Worm (Caenorhabditis elegans) whole organism, mixed stage, embryonic: ENCODE measurements around the gene cth-2.

Experiments
- ceh-43 ChIP-seq: fragments of 200-800 bp; sonication (Bioruptor generic); optimal IDR thresholded peaks from 2 replicates; lab custom pipeline; 2018; ENCODE audit warnings: mild to moderate bottlenecking, missing genetic modification characterization, moderate library complexity, missing compliant biosample characterization
- elt-3 ChIP-seq: fragments of 150-350 bp; optimal IDR thresholded peaks from 2 replicates; lab custom pipeline; 2014; ENCODE audit warnings: missing biosample characterization, missing genetic modification characterization
- lin-13 ChIP-seq: fragments of 150-350 bp; optimal IDR thresholded peaks from 2 replicates; lab custom pipeline; 2014; ENCODE audit warnings: missing biosample characterization, missing genetic modification characterization
- lin-32 ChIP-seq: fragments of 200-800 bp; sonication (Bioruptor generic); optimal IDR thresholded peaks from 2 replicates; lab custom pipeline; 2018; ENCODE audit warnings: mild to moderate bottlenecking, missing genetic modification characterization, missing compliant biosample characterization
- nhr-237 ChIP-seq: fragments of 150-350 bp; optimal IDR thresholded peaks from 2 replicates; lab custom pipeline; 2014; ENCODE audit warnings: missing biosample characterization, missing genetic modification characterization
- nhr-28 ChIP-seq: fragments of 150-350 bp; optimal IDR thresholded peaks from 2 replicates; lab custom pipeline; 2014; ENCODE audit warnings: missing biosample characterization, missing genetic modification characterization
- nhr-76 ChIP-seq: sonication (generic microtip); optimal IDR thresholded peaks from 2 replicates; lab custom pipeline; 2017; ENCODE audit warnings: missing biosample characterization, missing genetic modification characterization
- pha-4 ChIP-seq: fragments of 150-350 bp; optimal IDR thresholded peaks from 2 replicates; lab custom pipeline; 2018; ENCODE audit warnings: missing biosample characterization, missing genetic modification reagents, missing genetic modification characterization
- tbx-8 ChIP-seq: fragments of 200-800 bp; sonication (Bioruptor generic); optimal IDR thresholded peaks from 2 replicates; lab custom pipeline; 2018; ENCODE audit warnings: mild to moderate bottlenecking, missing genetic modification characterization, moderate library complexity, missing compliant biosample characterization
- unc-62 ChIP-seq: fragments of 150-350 bp; optimal IDR thresholded peaks from 2 replicates; lab custom pipeline; 2014; ENCODE audit warnings: missing biosample characterization, missing genetic modification reagents, missing genetic modification characterization
- zip-8 ChIP-seq: fragments of 150-350 bp; optimal IDR thresholded peaks from 2 replicates; lab custom pipeline; 2014; ENCODE audit warnings: missing biosample characterization, missing genetic modification characterization

DNA sequence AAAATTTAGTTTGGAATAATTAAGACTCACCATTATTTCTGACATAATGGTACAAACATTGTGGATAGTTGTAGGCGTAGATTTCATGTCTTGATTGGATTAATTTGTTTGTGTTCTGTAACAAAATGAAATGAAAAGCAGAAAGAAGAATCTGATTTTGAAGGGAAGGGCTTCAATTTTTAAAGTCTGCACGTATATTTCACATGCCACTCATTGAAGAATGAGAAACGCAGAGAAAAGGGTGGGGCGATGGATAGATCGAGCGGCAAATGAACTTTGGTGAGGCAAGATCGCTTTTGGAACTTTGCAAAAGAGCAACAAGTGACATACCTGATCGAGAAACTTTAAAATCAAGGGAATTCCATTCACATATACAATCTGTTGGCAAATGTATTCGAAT is 44.5 kb upstream of the cth-2 start:
- TF ChIP-seq unc-62 (GFP tag; lab: Kevin White, UChicago), result no peak
- TF ChIP-seq pha-4, result no peak
- no peak for TF ChIP-seq nhr-237 (tag; lab: Kevin White, UChicago)
- TF ChIP-seq tbx-8 (GFP tag; lab: Kevin White, UChicago), result no peak
- TF ChIP-seq ceh-43 (GFP tag; lab: Kevin White, UChicago), result no peak
- TF ChIP-seq lin-13 (tag; lab: Kevin White, UChicago), result no peak
- no peak for TF ChIP-seq nhr-28 (tag; lab: Kevin White, UChicago)
- TF ChIP-seq zip-8 (tag; lab: Kevin White, UChicago), result no peak
- TF ChIP-seq nhr-76 (tag; lab: Kevin White, UChicago), result no peak
- TF ChIP-seq elt-3 (tag; lab: Kevin White, UChicago), result no peak
- no peak for TF ChIP-seq lin-32 (GFP tag; lab: Kevin White, UChicago)
